Worm (Caenorhabditis elegans) whole organism, early embryonic: ENCODE data around the gene C08B11.9.

Experiments used
- B0310.2 ChIP-seq: sonication (generic microtip); optimal IDR thresholded peaks from 2 replicates; lab custom pipeline; 2016; ENCODE audit warnings: mild to moderate bottlenecking, missing genetic modification characterization, missing compliant biosample characterization
- F13C5.2 ChIP-seq: sonication (generic microtip); optimal IDR thresholded peaks from 2 replicates; lab custom pipeline; 2017; ENCODE audit warnings: mild to moderate bottlenecking, missing genetic modification characterization, inconsistent platforms, missing compliant biosample characterization
- aly-1 ChIP-seq: sonication (generic microtip); optimal IDR thresholded peaks from 2 replicates; lab custom pipeline; 2016; ENCODE audit warnings: missing genetic modification characterization, missing compliant biosample characterization
- ama-1 ChIP-seq: fragments of 150-350 bp; optimal IDR thresholded peaks from 2 replicates; lab custom pipeline; 2014
- ceh-13 ChIP-seq: fragments of 200-800 bp; sonication (Bioruptor generic); optimal IDR thresholded peaks from 2 replicates; lab custom pipeline; 2018; ENCODE audit warnings: mild to moderate bottlenecking, missing genetic modification characterization, missing compliant biosample characterization
- ceh-36 ChIP-seq: sonication (generic microtip); optimal IDR thresholded peaks from 2 replicates; lab custom pipeline; 2016; ENCODE audit warnings: missing genetic modification characterization, inconsistent platforms, missing compliant biosample characterization
- flt-1 ChIP-seq: fragments of 200-800 bp; sonication (Bioruptor generic); IDR thresholded peaks from 2 replicates; pipeline ENCODE4 v1.3.6; 2022; ENCODE audit warnings: missing genetic modification characterization, missing compliant biosample characterization
- hmbx-1 ChIP-seq: sonication (generic microtip); optimal IDR thresholded peaks from 2 replicates; lab custom pipeline; 2016; ENCODE audit warnings: mild to moderate bottlenecking, missing genetic modification characterization, missing compliant biosample characterization
- hmg-4 ChIP-seq: fragments of 200-800 bp; sonication (Bioruptor generic); optimal IDR thresholded peaks from 2 replicates; lab custom pipeline; 2018; ENCODE audit warnings: mild to moderate bottlenecking, missing genetic modification characterization, missing compliant biosample characterization
- hnd-1 ChIP-seq: sonication (generic microtip); optimal IDR thresholded peaks from 2 replicates; lab custom pipeline; 2016; ENCODE audit warnings: missing genetic modification characterization, missing compliant biosample characterization
- pes-1 ChIP-seq: fragments of 200-800 bp; sonication (Bioruptor generic); IDR thresholded peaks from 2 replicates; pipeline ENCODE4 v1.3.6; 2022; ENCODE audit warnings: missing genetic modification reagents, missing genetic modification characterization, missing compliant biosample characterization
- scrt-1 ChIP-seq: fragments of 200-800 bp; sonication (Bioruptor generic); IDR thresholded peaks from 2 replicates; pipeline ENCODE4 v1.3.6; 2022; ENCODE audit warnings: missing genetic modification characterization, missing compliant biosample characterization
- sea-1 ChIP-seq: fragments of 200-800 bp; sonication (Bioruptor generic); conservative IDR thresholded peaks from 2 replicates; pipeline ENCODE4 v1.3.6; 2022; ENCODE audit warnings: missing genetic modification characterization, missing compliant biosample characterization
- tbx-37 ChIP-seq: fragments of 200-800 bp; sonication (Bioruptor generic); conservative IDR thresholded peaks from 2 replicates; pipeline ENCODE4 v1.3.6; 2022; ENCODE audit warnings: missing genetic modification reagents, missing genetic modification characterization, missing compliant biosample characterization

ce11 chrII:8062334-8062791, 24.4 kb upstream of the C08B11.9 start, which contains the start of gene ufd-2:
- TF ChIP-seq F13C5.2 (tag; lab: Kevin White, UChicago) (no peak), hnd-1 (tag; lab: Kevin White, UChicago) (no peak), pes-1 (GFP tag; lab: Robert Waterston, UW) (no peak), tbx-37 (no peak), ama-1 (lab: Kevin White, UChicago) (no peak), hmg-4 (GFP tag; lab: Kevin White, UChicago) (no peak), ceh-13 (no peak), sea-1 (GFP tag; lab: Robert Waterston, UW) (no peak), hmbx-1 (tag; lab: Kevin White, UChicago) (no peak), flt-1 (GFP tag; lab: Robert Waterston, UW) (no peak), ceh-36 (tag; lab: Kevin White, UChicago) (no peak), B0310.2 (tag; lab: Kevin White, UChicago) (no peak), aly-1 (no peak), scrt-1 (GFP tag; lab: Robert Waterston, UW) (0 out of 2 replicates have a peak, but pooled peaks have one; percentile 23)
